Fruit fly (Drosophila melanogaster) whole organism, embryonic: Measurements from ENCODE around the gene IM33.

ENCODE experiments used
- Antp ChIP-seq: fragments of 200-800 bp; sonication (Bioruptor generic); optimal IDR thresholded peaks from 3 replicates; lab custom pipeline; 2016; ENCODE audit warnings: missing biosample characterization, missing genetic modification characterization
- Awh ChIP-seq: fragments of 200-800 bp; sonication (Bioruptor generic); IDR thresholded peaks from 2 replicates; pipeline ENCODE4, ENCODE4 v1.3.6; 2022; ENCODE audit warnings: missing biosample characterization, missing genetic modification characterization
- CG10209 ChIP-seq: fragments of 200-800 bp; sonication (Bioruptor generic); optimal IDR thresholded peaks from 3 replicates; lab custom pipeline; 2017; ENCODE audit warnings: missing biosample characterization, mild to moderate bottlenecking, missing genetic modification characterization, missing genetic modification reagents
- CG11093 ChIP-seq: fragments of 200-800 bp; sonication (Bioruptor generic); IDR thresholded peaks from 3 replicates; pipeline ENCODE4 v1.3.6; 2022; ENCODE audit warnings: missing biosample characterization, missing genetic modification characterization
- CG11504 ChIP-seq: fragments of 200-800 bp; sonication (Bioruptor generic); optimal IDR thresholded peaks from 3 replicates; lab custom pipeline; 2019; ENCODE audit warnings: missing biosample characterization, mild to moderate bottlenecking, missing genetic modification characterization, moderate library complexity
- CG11695 ChIP-seq: fragments of 200-800 bp; sonication (Bioruptor generic); IDR thresholded peaks from 3 replicates; pipeline ENCODE4 v1.3.6; 2022; ENCODE audit warnings: missing biosample characterization, missing genetic modification characterization
- CG11696 ChIP-seq: fragments of 200-800 bp; sonication (Bioruptor generic); IDR thresholded peaks from 2 replicates; pipeline ENCODE4 v1.3.6; 2022; ENCODE audit warnings: missing biosample characterization, missing genetic modification characterization
- CG13296 ChIP-seq: fragments of 200-800 bp; sonication (Bioruptor generic); optimal IDR thresholded peaks from 3 replicates; lab custom pipeline; 2018; ENCODE audit warnings: missing biosample characterization, mild to moderate bottlenecking, missing genetic modification characterization
- CG14014 ChIP-seq: fragments of 200-800 bp; sonication (Bioruptor generic); IDR thresholded peaks from 2 replicates; pipeline ENCODE4 v1.3.6; 2022; ENCODE audit warnings: missing biosample characterization, missing genetic modification characterization
- CG14050 ChIP-seq: fragments of 200-800 bp; sonication (Bioruptor generic); IDR thresholded peaks from 3 replicates; pipeline ENCODE4 v1.3.6; 2022; ENCODE audit warnings: missing biosample characterization, missing genetic modification characterization
- CG14441 ChIP-seq: fragments of 200-800 bp; sonication (Bioruptor generic); IDR thresholded peaks from 2 replicates; pipeline ENCODE4 v1.3.6; 2022; ENCODE audit warnings: missing biosample characterization, missing genetic modification characterization
- CG14667 ChIP-seq: fragments of 200-800 bp; sonication (Bioruptor generic); IDR thresholded peaks from 2 replicates; pipeline ENCODE4 v1.3.6; 2022; ENCODE audit warnings: missing biosample characterization, missing genetic modification characterization
- CG15514 ChIP-seq: fragments of 200-800 bp; sonication (Bioruptor generic); optimal IDR thresholded peaks from 3 replicates; lab custom pipeline; 2017; ENCODE audit warnings: missing biosample characterization, missing genetic modification characterization, mild to moderate bottlenecking, moderate library complexity, missing genetic modification reagents
- CG17568 ChIP-seq: fragments of 200-800 bp; sonication (Bioruptor generic); optimal IDR thresholded peaks from 2 replicates; lab custom pipeline; 2018; ENCODE audit warnings: missing biosample characterization, mild to moderate bottlenecking, missing genetic modification characterization, moderate library complexity
- CG31365 ChIP-seq: fragments of 200-800 bp; sonication (Bioruptor generic); optimal IDR thresholded peaks from 2 replicates; lab custom pipeline; 2018; ENCODE audit warnings: missing biosample characterization, mild to moderate bottlenecking, missing genetic modification characterization
- CG4328 ChIP-seq: fragments of 200-800 bp; sonication (Bioruptor generic); optimal IDR thresholded peaks from 3 replicates; lab custom pipeline; 2017; ENCODE audit warnings: missing biosample characterization, missing genetic modification reagents, missing genetic modification characterization
- CG4617 ChIP-seq: fragments of 200-800 bp; sonication (Bioruptor generic); optimal IDR thresholded peaks from 3 replicates; lab custom pipeline; 2016; ENCODE audit warnings: missing biosample characterization, missing genetic modification characterization, borderline replicate concordance
- CG5180 ChIP-seq: fragments of 200-800 bp; sonication (Bioruptor generic); optimal IDR thresholded peaks from 3 replicates; lab custom pipeline; 2017; ENCODE audit warnings: missing biosample characterization, missing genetic modification characterization, mild to moderate bottlenecking, moderate library complexity, missing genetic modification reagents
- CG6689 ChIP-seq: fragments of 200-800 bp; sonication (Bioruptor generic); IDR thresholded peaks from 2 replicates; pipeline ENCODE4 v1.3.6; 2022; ENCODE audit warnings: missing biosample characterization, missing genetic modification characterization
- CG6813 ChIP-seq: fragments of 200-800 bp; sonication (Bioruptor generic); optimal IDR thresholded peaks from 2 replicates; lab custom pipeline; 2017; ENCODE audit warnings: missing biosample characterization, missing genetic modification characterization, mild to moderate bottlenecking, moderate library complexity, missing genetic modification reagents
- CG7786 ChIP-seq: fragments of 200-800 bp; sonication (Bioruptor generic); optimal IDR thresholded peaks from 2 replicates; lab custom pipeline; 2016; ENCODE audit warnings: missing biosample characterization, missing genetic modification characterization
- CG8388 ChIP-seq: fragments of 200-800 bp; sonication (Bioruptor generic); optimal IDR thresholded peaks from 2 replicates; lab custom pipeline; 2019; ENCODE audit warnings: missing biosample characterization, mild to moderate bottlenecking, missing genetic modification characterization, moderate library complexity
- CG9797 ChIP-seq: fragments of 200-800 bp; sonication (Bioruptor generic); optimal IDR thresholded peaks from 3 replicates; lab custom pipeline; 2018; ENCODE audit warnings: missing biosample characterization, mild to moderate bottlenecking, missing genetic modification characterization
- CTCF ChIP-seq: fragments of 200-800 bp; sonication (Bioruptor generic); optimal IDR thresholded peaks from 2 replicates; lab custom pipeline; 2017; ENCODE audit warnings: missing biosample characterization, mild to moderate bottlenecking, missing genetic modification characterization, moderate library complexity
- D19B ChIP-seq: fragments of 200-800 bp; sonication (Bioruptor generic); optimal IDR thresholded peaks from 2 replicates; lab custom pipeline; 2017; ENCODE audit warnings: missing biosample characterization, mild to moderate bottlenecking, missing genetic modification characterization
- Dp ChIP-seq: fragments of 200-800 bp; sonication (Bioruptor generic); optimal IDR thresholded peaks from 2 replicates; lab custom pipeline; 2018; ENCODE audit warnings: missing biosample characterization, mild to moderate bottlenecking, missing genetic modification characterization, moderate library complexity
- ERR ChIP-seq: fragments of 200-800 bp; sonication (Bioruptor generic); optimal IDR thresholded peaks from 2 replicates; lab custom pipeline; 2016; ENCODE audit warnings: missing biosample characterization, missing genetic modification characterization
- Ets65A ChIP-seq: fragments of 200-800 bp; sonication (Bioruptor generic); peaks from one replicate; lab custom pipeline; 2016; ENCODE audit warnings: missing biosample characterization, missing genetic modification characterization
- Fer3 ChIP-seq: fragments of 200-800 bp; sonication (Bioruptor generic); optimal IDR thresholded peaks from 2 replicates; lab custom pipeline; 2018; ENCODE audit warnings: missing biosample characterization, mild to moderate bottlenecking, missing genetic modification characterization, moderate library complexity
- Gsc ChIP-seq: fragments of 200-800 bp; sonication (Bioruptor generic); IDR thresholded peaks from 2 replicates; pipeline ENCODE4 v1.3.6; 2022; ENCODE audit warnings: missing biosample characterization, missing genetic modification characterization
- Hsf ChIP-seq: fragments of 200-800 bp; sonication (Bioruptor generic); optimal IDR thresholded peaks from 3 replicates; lab custom pipeline; 2016; ENCODE audit warnings: missing biosample characterization, missing genetic modification characterization
- Jarid2 ChIP-seq: fragments of 200-800 bp; sonication (Bioruptor generic); optimal IDR thresholded peaks from 3 replicates; lab custom pipeline; 2017; ENCODE audit warnings: mild to moderate bottlenecking, missing biosample characterization, missing genetic modification reagents, missing genetic modification characterization
- Kr ChIP-seq: fragments of 200-800 bp; sonication (Bioruptor generic); optimal IDR thresholded peaks from 2 replicates; lab custom pipeline; 2017; ENCODE audit warnings: missing biosample characterization, mild to moderate bottlenecking, missing genetic modification characterization
- Meics ChIP-seq: fragments of 200-800 bp; sonication (Bioruptor generic); optimal IDR thresholded peaks from 2 replicates; lab custom pipeline; 2017; ENCODE audit warnings: missing biosample characterization, mild to moderate bottlenecking, missing genetic modification characterization
- NfI ChIP-seq: fragments of 200-800 bp; sonication (Bioruptor generic); optimal IDR thresholded peaks from 3 replicates; lab custom pipeline; 2018; ENCODE audit warnings: missing biosample characterization, mild to moderate bottlenecking, missing genetic modification characterization, moderate library complexity
- Rx ChIP-seq: fragments of 200-800 bp; sonication (Bioruptor generic); IDR thresholded peaks from 2 replicates; pipeline ENCODE4 v1.3.6; 2022; ENCODE audit warnings: missing biosample characterization, missing genetic modification characterization
- Ssrp ChIP-seq: fragments of 200-800 bp; sonication (Bioruptor generic); optimal IDR thresholded peaks from 2 replicates; lab custom pipeline; 2018; ENCODE audit warnings: missing biosample characterization, mild to moderate bottlenecking, missing genetic modification characterization, moderate library complexity
- Usf ChIP-seq: fragments of 200-800 bp; sonication (Bioruptor generic); optimal IDR thresholded peaks from 2 replicates; lab custom pipeline; 2017; ENCODE audit warnings: missing genotype, missing biosample characterization, missing genetic modification characterization
- abd-A ChIP-seq: fragments of 200-800 bp; sonication (Bioruptor generic); optimal IDR thresholded peaks from 3 replicates; lab custom pipeline; 2019; ENCODE audit warnings: missing biosample characterization, mild to moderate bottlenecking, missing genetic modification characterization, moderate library complexity
- ap ChIP-seq: fragments of 200-800 bp; sonication (Bioruptor generic); IDR thresholded peaks from 2 replicates; pipeline ENCODE4 v1.3.6; 2022; ENCODE audit warnings: missing biosample characterization, missing genetic modification characterization
- bbx ChIP-seq: fragments of 200-800 bp; sonication (Bioruptor generic); IDR thresholded peaks from 2 replicates; pipeline ENCODE4 v1.3.6; 2022; ENCODE audit warnings: missing biosample characterization, missing genetic modification characterization; ENCODE audit not compliant: partially characterized antibody
- ci ChIP-seq: fragments of 200-800 bp; sonication (Bioruptor generic); IDR thresholded peaks from 3 replicates; pipeline ENCODE4 v1.3.6; 2022; ENCODE audit warnings: missing biosample characterization, missing genetic modification characterization
- exex ChIP-seq: fragments of 200-800 bp; sonication (Bioruptor generic); optimal IDR thresholded peaks from 4 replicates; lab custom pipeline; 2018; ENCODE audit warnings: missing biosample characterization, mild to moderate bottlenecking, missing genetic modification characterization, moderate library complexity
- gcm ChIP-seq: fragments of 200-800 bp; sonication (Bioruptor generic); optimal IDR thresholded peaks from 2 replicates; lab custom pipeline; 2019; ENCODE audit warnings: missing biosample characterization, mild to moderate bottlenecking, missing genetic modification characterization, moderate library complexity
- gcm2 ChIP-seq: fragments of 200-800 bp; sonication (Bioruptor generic); optimal IDR thresholded peaks from 2 replicates; lab custom pipeline; 2016; ENCODE audit warnings: missing biosample characterization, missing genetic modification characterization
- lmd ChIP-seq: fragments of 200-800 bp; sonication (Bioruptor generic); IDR thresholded peaks from 2 replicates; pipeline ENCODE4 v1.3.6; 2022; ENCODE audit warnings: missing biosample characterization, missing genetic modification characterization
- nau ChIP-seq: fragments of 200-800 bp; sonication (Bioruptor generic); optimal IDR thresholded peaks from 3 replicates; lab custom pipeline; 2017; ENCODE audit warnings: missing biosample characterization, mild to moderate bottlenecking, missing genetic modification characterization, missing genetic modification reagents
- nom ChIP-seq: fragments of 200-800 bp; sonication (Bioruptor generic); optimal IDR thresholded peaks from 2 replicates; lab custom pipeline; 2017; ENCODE audit warnings: missing biosample characterization, missing genetic modification characterization, mild to moderate bottlenecking, moderate library complexity, missing genetic modification reagents
- pzg ChIP-seq: fragments of 200-800 bp; sonication (Bioruptor generic); optimal IDR thresholded peaks from 3 replicates; lab custom pipeline; 2018; ENCODE audit warnings: missing biosample characterization, mild to moderate bottlenecking, missing genetic modification characterization, moderate library complexity
- stc ChIP-seq: fragments of 200-800 bp; sonication (Bioruptor generic); IDR thresholded peaks from 2 replicates; pipeline ENCODE4 v1.3.6; 2022; ENCODE audit warnings: missing biosample characterization, missing genetic modification characterization
- toy ChIP-seq: fragments of 200-800 bp; sonication (Bioruptor generic); IDR thresholded peaks from 2 replicates; pipeline ENCODE4 v1.3.6; 2022; ENCODE audit warnings: missing biosample characterization, missing genetic modification characterization

The IM33 gene

DNA sequence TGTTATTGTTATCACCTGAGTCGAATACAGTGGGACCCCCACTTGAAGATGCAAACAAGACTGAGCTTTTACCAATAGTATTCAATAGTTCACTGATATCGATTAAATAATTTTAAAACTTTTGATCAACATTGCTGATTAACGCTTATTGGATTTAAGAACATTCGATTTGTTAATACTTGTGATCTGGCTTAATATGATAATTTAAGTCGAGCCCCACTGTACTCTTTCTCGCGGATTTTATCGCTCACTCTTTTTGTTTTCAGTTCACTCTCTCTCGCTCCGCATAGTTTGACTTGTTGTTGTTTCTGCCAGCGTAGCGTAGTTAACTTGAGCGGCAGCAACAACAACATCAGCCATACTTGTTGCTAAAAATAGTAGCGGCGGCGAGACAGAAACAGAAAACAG is 40.8 kb downstream of the IM33 start (continued):
- TF ChIP-seq stc (GFP tag; lab: Robert Waterston, UW) (peak; percentile 98), CG14050 (peak; percentile 97), D19B (GFP tag; lab: Kevin White, UChicago) (peak; percentile 93), Ets65A (GFP tag; lab: Kevin White, UChicago) (peak; percentile 100), lmd (GFP tag; lab: Robert Waterston, UW) (peak; percentile 98), exex (tag; lab: Kevin White, UChicago) (peak; percentile 93), Ssrp (peak; percentile 98), CG8388 (peak; percentile 99), Usf (peak; percentile 97), Kr (GFP tag; lab: Kevin White, UChicago) (peak; percentile 80), CG10209 (GFP tag; lab: Kevin White, UChicago) (peak; percentile 97), CG31365 (tag; lab: Kevin White, UChicago) (peak; percentile 93), Gsc (GFP tag; lab: Robert Waterston, UW) (peak; percentile 89; the same call in 1 of the 2 replicates), Rx (GFP tag; lab: Robert Waterston, UW) (peak; percentile 96), Awh (GFP tag; lab: Robert Waterston, UW) (peak; percentile 98), nau (peak; percentile 97), CG11696 (GFP tag; lab: Robert Waterston, UW) (peak; percentile 91), Jarid2 (GFP tag; lab: Kevin White, UChicago) (peak; percentile 88), Fer3 (tag; lab: Kevin White, UChicago) (peak; percentile 98), gcm (peak; percentile 99), CG11695 (GFP tag; lab: Robert Waterston, UW) (peak; percentile 99), abd-A (tag; lab: Kevin White, UChicago) (peak; percentile 96), Meics (GFP tag; lab: Kevin White, UChicago) (peak; percentile 98), nom (GFP tag; lab: Kevin White, UChicago) (peak; percentile 95), CG7786 (GFP tag; lab: Kevin White, UChicago) (peak; percentile 98), CG5180 (peak; percentile 92), CG4328 (GFP tag; lab: Kevin White, UChicago) (peak; percentile 98), CG14667 (GFP tag; lab: Robert Waterston, UW) (peak; percentile 97), CG13296 (GFP tag; lab: Kevin White, UChicago) (peak; percentile 98), bbx (GFP tag; lab: Robert Waterston, UW) (no peak), CG9797 (GFP tag; lab: Kevin White, UChicago) (peak; percentile 64), CG11504 (tag; lab: Kevin White, UChicago) (peak; percentile 97), CTCF (GFP tag; lab: Kevin White, UChicago) (peak; percentile 71), toy (GFP tag; lab: Robert Waterston, UW) (peak; percentile 92), gcm2 (GFP tag; lab: Kevin White, UChicago) (peak; percentile 96), ap (GFP tag; lab: Robert Waterston, UW) (peak; percentile 96), CG14014 (GFP tag; lab: Robert Waterston, UW) (peak; percentile 98), CG17568 (GFP tag; lab: Kevin White, UChicago) (peak; percentile 98), pzg (GFP tag; lab: Kevin White, UChicago) (peak; percentile 34), Antp (GFP tag; lab: Kevin White, UChicago) (peak; percentile 98), CG6813 (GFP tag; lab: Kevin White, UChicago) (peak; percentile 98), Hsf (GFP tag; lab: Kevin White, UChicago) (peak; percentile 98), ci (GFP tag; lab: Robert Waterston, UW) (peak; percentile 99), CG15514 (GFP tag; lab: Kevin White, UChicago) (peak; percentile 94), CG11093 (GFP tag; lab: Robert Waterston, UW) (peak; percentile 96), ERR (GFP tag; lab: Kevin White, UChicago) (peak; percentile 97), NfI (GFP tag; lab: Kevin White, UChicago) (peak; percentile 99), CG4617 (GFP tag; lab: Kevin White, UChicago) (peak; percentile 97), Dp (GFP tag; lab: Kevin White, UChicago) (peak; percentile 30), CG6689 (GFP tag; lab: Robert Waterston, UW) (peak; percentile 98), CG14441 (GFP tag; lab: Robert Waterston, UW) (peak; percentile 97)
